Worm (Caenorhabditis elegans) whole organism, young adult: ENCODE measurements around the gene Y53G8AL.3.

Experiments
- F49E8.2 ChIP-seq: sonication (generic microtip); optimal IDR thresholded peaks from 3 replicates; lab custom pipeline; 2017; ENCODE audit warnings: missing genetic modification characterization, mild to moderate bottlenecking, missing compliant biosample characterization, antibody characterized with exemption, moderate library complexity; ENCODE audit not compliant: insufficient read depth
- Y67H2A.10 ChIP-seq: fragments of 200-800 bp; sonication (Bioruptor generic); conservative IDR thresholded peaks from 2 replicates; pipeline ENCODE4 v1.3.6; 2022; ENCODE audit warnings: missing genetic modification reagents, missing genetic modification characterization, missing compliant biosample characterization
- aptf-3 ChIP-seq: fragments of 200-800 bp; sonication (Bioruptor generic); IDR thresholded peaks from 2 replicates; pipeline ENCODE4 v1.3.6; 2022; ENCODE audit warnings: missing genetic modification characterization, missing compliant biosample characterization
- die-1 ChIP-seq: sonication (generic microtip); optimal IDR thresholded peaks from 2 replicates; lab custom pipeline; 2016; ENCODE audit warnings: missing genotype, mild to moderate bottlenecking, missing genetic modification characterization, missing compliant biosample characterization
- let-526 ChIP-seq: fragments of 200-800 bp; sonication (Bioruptor generic); IDR thresholded peaks from 2 replicates; pipeline ENCODE4 v1.3.6; 2022; ENCODE audit warnings: missing genetic modification reagents, missing genetic modification characterization, missing compliant biosample characterization
- nfya-2 ChIP-seq: fragments of 200-800 bp; sonication (Bioruptor generic); IDR thresholded peaks from 2 replicates; pipeline ENCODE4 v1.3.6; 2022; ENCODE audit warnings: missing genetic modification reagents, missing genetic modification characterization, missing compliant biosample characterization
- nhr-179 ChIP-seq: sonication (generic microtip); optimal IDR thresholded peaks from 2 replicates; lab custom pipeline; 2016; ENCODE audit warnings: mild to moderate bottlenecking, missing genetic modification characterization, missing compliant biosample characterization
- snpc-1.1 ChIP-seq: sonication (generic microtip); optimal IDR thresholded peaks from 2 replicates; lab custom pipeline; 2017; ENCODE audit warnings: missing genetic modification characterization, mild to moderate bottlenecking, missing compliant biosample characterization, antibody characterized with exemption, moderate library complexity, missing genotype, missing genetic modification reagents; ENCODE audit not compliant: insufficient read depth
- snpc-4 ChIP-seq, 5 experiments: fragments of 150-350 bp in 1 of 5; sonication (generic microtip) in 4 of 5; optimal IDR thresholded peaks; 2 replicates each; lab custom pipeline; 2014 to 2018; ENCODE audit warnings: missing genetic modification characterization in 5 of 5, missing biosample characterization in 3 of 5, antibody characterized with exemption in 2 of 5, mild to moderate bottlenecking in 2 of 5, missing compliant biosample characterization in 2 of 5, missing genotype in 2 of 5, moderate library complexity in 2 of 5, missing genetic modification reagents in 1 of 5
- unc-130 ChIP-seq: sonication (generic microtip); optimal IDR thresholded peaks from 2 replicates; lab custom pipeline; 2016; ENCODE audit warnings: missing genetic modification reagents, missing genetic modification characterization, missing compliant biosample characterization
- unc-62 ChIP-seq: fragments of 150-350 bp; optimal IDR thresholded peaks from 2 replicates; lab custom pipeline; 2014; ENCODE audit warnings: missing biosample characterization, missing genetic modification reagents, missing genetic modification characterization

DNA sequence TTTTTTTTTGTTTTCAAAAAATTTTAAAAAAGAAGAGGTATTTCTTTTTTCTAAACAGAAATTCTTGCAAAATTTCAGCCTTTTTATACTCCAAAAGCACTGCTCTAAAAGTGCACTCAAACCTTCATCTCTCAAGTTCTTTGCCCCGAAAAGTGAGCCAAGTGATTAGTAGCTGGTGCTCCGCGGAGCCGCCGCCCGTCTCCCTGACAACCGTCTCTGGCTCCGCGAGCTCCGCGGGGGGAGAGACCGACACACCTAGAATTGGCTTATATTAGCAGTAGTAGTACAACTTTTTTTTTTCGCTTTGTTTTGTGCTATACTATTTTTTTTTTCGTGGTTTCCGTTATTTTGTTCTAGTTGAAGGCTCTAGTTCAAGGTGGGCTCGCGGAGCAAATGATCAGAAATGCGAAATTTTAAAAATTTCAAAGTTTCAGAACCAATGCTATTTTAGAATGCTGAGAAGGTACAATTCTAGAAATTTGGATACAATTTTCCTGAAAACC lies 20.2 kb downstream of the Y53G8AL.3 start, which contains the start of gene Y53G8AL.1:
- no peak for TF ChIP-seq let-526 (GFP tag; lab: Robert Waterston, UW)
- TF ChIP-seq snpc-4 (GFP tag; optimal IDR thresholded peaks at IDR 0.05; lab: Kevin White, UChicago): no peak
- no peak for TF ChIP-seq snpc-4 (tag; optimal IDR thresholded peaks at IDR 0.05; lab: Kevin White, UChicago)
- no peak for TF ChIP-seq F49E8.2 (tag; lab: Kevin White, UChicago)
- no peak for TF ChIP-seq nhr-179 (tag; lab: Kevin White, UChicago)
- no peak for TF ChIP-seq nfya-2
- no peak for TF ChIP-seq unc-130 (GFP tag; lab: Kevin White, UChicago)
- no peak for TF ChIP-seq aptf-3
- TF ChIP-seq die-1 (tag; lab: Kevin White, UChicago): no peak
- no peak for TF ChIP-seq snpc-1.1 (tag; lab: Kevin White, UChicago)
- TF ChIP-seq unc-62 (GFP tag; lab: Kevin White, UChicago): no peak
- TF ChIP-seq Y67H2A.10 (GFP tag; lab: Robert Waterston, UW): no peak
